Worm (Caenorhabditis elegans) whole organism, young adult: ENCODE results near the gene mthf-1.

Experiments used
- B0035.1 ChIP-seq: sonication (generic microtip); optimal IDR thresholded peaks from 2 replicates; lab custom pipeline; 2016; ENCODE audit warnings: missing genetic modification characterization, mild to moderate bottlenecking, missing compliant biosample characterization, missing genotype, missing genetic modification reagents
- B0261.1 ChIP-seq: sonication (generic microtip); optimal IDR thresholded peaks from 2 replicates; lab custom pipeline; 2016; ENCODE audit warnings: mild to moderate bottlenecking, missing genetic modification characterization, moderate library complexity, missing compliant biosample characterization
- B0336.3 ChIP-seq: fragments of 200-800 bp; sonication (Bioruptor generic); IDR thresholded peaks from 2 replicates; pipeline ENCODE4 v1.3.6; 2022; ENCODE audit warnings: missing genetic modification characterization, missing compliant biosample characterization
- C17E4.6 ChIP-seq: fragments of 200-800 bp; sonication (Bioruptor generic); IDR thresholded peaks from 2 replicates; pipeline ENCODE4 v1.3.6; 2022; ENCODE audit warnings: missing genetic modification reagents, missing genetic modification characterization, missing compliant biosample characterization
- F10E7.11 ChIP-seq: sonication (generic microtip); optimal IDR thresholded peaks from 2 replicates; lab custom pipeline; 2017; ENCODE audit warnings: mild to moderate bottlenecking, missing genetic modification characterization, moderate library complexity, missing compliant biosample characterization
- F33H1.4 ChIP-seq: fragments of 200-800 bp; sonication (Bioruptor generic); IDR thresholded peaks from 2 replicates; pipeline ENCODE4 v1.3.6; 2022; ENCODE audit warnings: missing genetic modification reagents, missing genetic modification characterization, missing compliant biosample characterization
- F37B4.10 ChIP-seq: fragments of 200-800 bp; sonication (Bioruptor generic); IDR thresholded peaks from 2 replicates; pipeline ENCODE4 v1.3.6; 2022; ENCODE audit warnings: missing genetic modification characterization, missing compliant biosample characterization
- F52B5.7 ChIP-seq: sonication (generic microtip); optimal IDR thresholded peaks from 2 replicates; lab custom pipeline; 2016; ENCODE audit warnings: mild to moderate bottlenecking, missing genetic modification characterization, missing compliant biosample characterization
- T07F8.4 ChIP-seq: sonication (generic microtip); optimal IDR thresholded peaks from 2 replicates; lab custom pipeline; 2016; ENCODE audit warnings: mild to moderate bottlenecking, missing genetic modification characterization, moderate library complexity, missing compliant biosample characterization
- Y53F4B.3 ChIP-seq: fragments of 200-800 bp; sonication (Bioruptor generic); IDR thresholded peaks from 2 replicates; pipeline ENCODE4 v1.3.6; 2022; ENCODE audit warnings: missing genetic modification reagents, missing genetic modification characterization, missing compliant biosample characterization
- Y56A3A.18 ChIP-seq: fragments of 200-800 bp; sonication (Bioruptor generic); IDR thresholded peaks from 2 replicates; pipeline ENCODE4 v1.3.6; 2022; ENCODE audit warnings: missing genetic modification reagents, missing genetic modification characterization, missing compliant biosample characterization
- Y95B8A.8 ChIP-seq: fragments of 200-800 bp; sonication (Bioruptor generic); IDR thresholded peaks from 2 replicates; pipeline ENCODE4 v1.3.6; 2022; ENCODE audit warnings: missing genetic modification reagents, missing genetic modification characterization, missing compliant biosample characterization
- atf-7 ChIP-seq: sonication (generic microtip); optimal IDR thresholded peaks from 2 replicates; lab custom pipeline; 2017; ENCODE audit warnings: mild to moderate bottlenecking, missing genetic modification characterization, missing compliant biosample characterization
- attf-5 ChIP-seq: fragments of 200-800 bp; sonication (Bioruptor generic); optimal IDR thresholded peaks from 2 replicates; lab custom pipeline; 2018; ENCODE audit warnings: mild to moderate bottlenecking, missing genetic modification characterization, missing compliant biosample characterization
- attf-6 ChIP-seq: fragments of 200-800 bp; sonication (Bioruptor generic); IDR thresholded peaks from 2 replicates; pipeline ENCODE4 v1.3.6; 2022; ENCODE audit warnings: missing genetic modification reagents, missing genetic modification characterization, missing compliant biosample characterization
- ccch-3 ChIP-seq: fragments of 200-800 bp; sonication (Bioruptor generic); optimal IDR thresholded peaks from 2 replicates; lab custom pipeline; 2018; ENCODE audit warnings: mild to moderate bottlenecking, missing genetic modification characterization, missing compliant biosample characterization
- ceh-100 ChIP-seq: fragments of 200-800 bp; sonication (Bioruptor generic); IDR thresholded peaks from 2 replicates; pipeline ENCODE4 v1.3.6; 2022; ENCODE audit warnings: missing genetic modification reagents, missing genetic modification characterization, missing compliant biosample characterization
- ceh-40 ChIP-seq: fragments of 200-800 bp; sonication (Bioruptor generic); IDR thresholded peaks from 2 replicates; pipeline ENCODE4 v1.3.6; 2022; ENCODE audit warnings: missing genetic modification characterization, missing compliant biosample characterization
- ceh-91 ChIP-seq: fragments of 200-800 bp; sonication (Bioruptor generic); IDR thresholded peaks from 2 replicates; pipeline ENCODE4 v1.3.6; 2022; ENCODE audit warnings: missing genetic modification reagents, missing genetic modification characterization, missing compliant biosample characterization
- dpff-1 ChIP-seq: sonication (generic microtip); optimal IDR thresholded peaks from 2 replicates; lab custom pipeline; 2017; ENCODE audit warnings: mild to moderate bottlenecking, missing genetic modification characterization, missing compliant biosample characterization
- egrh-3 ChIP-seq: fragments of 200-800 bp; sonication (Bioruptor generic); IDR thresholded peaks from 2 replicates; pipeline ENCODE4 v1.3.6; 2022; ENCODE audit warnings: missing genetic modification reagents, missing genetic modification characterization, missing compliant biosample characterization
- him-1 ChIP-seq: sonication (generic microtip); optimal IDR thresholded peaks from 2 replicates; lab custom pipeline; 2016; ENCODE audit warnings: missing genotype, missing genetic modification reagents, missing genetic modification characterization, missing compliant biosample characterization
- hmg-1.2 ChIP-seq: fragments of 200-800 bp; sonication (Bioruptor generic); IDR thresholded peaks from 2 replicates; pipeline ENCODE4 v1.3.6; 2022; ENCODE audit warnings: missing genetic modification reagents, missing genetic modification characterization, missing compliant biosample characterization
- hrde-1 ChIP-seq: sonication (generic microtip); optimal IDR thresholded peaks from 2 replicates; lab custom pipeline; 2016; ENCODE audit warnings: missing genetic modification characterization, mild to moderate bottlenecking, missing compliant biosample characterization, moderate library complexity, missing genotype, missing genetic modification reagents, borderline replicate concordance
- lin-35 ChIP-seq, 3 experiments: fragments of 150-350 bp in 2 of 3; sonication (generic microtip) in 1 of 3; optimal IDR thresholded peaks; 2 replicates each; lab custom pipeline; 2014 to 2018; ENCODE audit warnings: missing biosample characterization in 3 of 3, missing genetic modification characterization in 3 of 3, missing genetic modification reagents in 3 of 3
- lin-54 ChIP-seq: fragments of 200-800 bp; sonication (Bioruptor generic); optimal IDR thresholded peaks from 2 replicates; lab custom pipeline; 2018; ENCODE audit warnings: mild to moderate bottlenecking, missing genetic modification characterization, missing compliant biosample characterization
- lsl-1 ChIP-seq: fragments of 200-800 bp; sonication (Bioruptor generic); optimal IDR thresholded peaks from 2 replicates; lab custom pipeline; 2018; ENCODE audit warnings: mild to moderate bottlenecking, missing genetic modification characterization, moderate library complexity, missing compliant biosample characterization
- madf-3 ChIP-seq: fragments of 200-800 bp; sonication (Bioruptor generic); IDR thresholded peaks from 2 replicates; pipeline ENCODE4 v1.3.6; 2022; ENCODE audit warnings: missing genetic modification reagents, missing genetic modification characterization, missing compliant biosample characterization
- madf-6 ChIP-seq: fragments of 200-800 bp; sonication (Bioruptor generic); IDR thresholded peaks from 2 replicates; pipeline ENCODE4 v1.3.6; 2022; ENCODE audit warnings: missing genetic modification reagents, missing genetic modification characterization, missing compliant biosample characterization
- madf-8 ChIP-seq: fragments of 200-800 bp; sonication (Bioruptor generic); conservative IDR thresholded peaks from 2 replicates; pipeline ENCODE4 v1.3.6; 2022; ENCODE audit warnings: missing genetic modification reagents, missing genetic modification characterization, missing compliant biosample characterization
- mes-4 ChIP-seq: sonication (generic microtip); optimal IDR thresholded peaks from 2 replicates; lab custom pipeline; 2016; ENCODE audit warnings: missing genotype, missing genetic modification characterization, missing compliant biosample characterization
- nhr-179 ChIP-seq: sonication (generic microtip); optimal IDR thresholded peaks from 2 replicates; lab custom pipeline; 2016; ENCODE audit warnings: mild to moderate bottlenecking, missing genetic modification characterization, missing compliant biosample characterization
- nhr-80 ChIP-seq: sonication (generic microtip); optimal IDR thresholded peaks from 2 replicates; lab custom pipeline; 2016; ENCODE audit warnings: missing genetic modification characterization, missing compliant biosample characterization
- nhr-90 ChIP-seq: sonication (generic microtip); optimal IDR thresholded peaks from 2 replicates; lab custom pipeline; 2016; ENCODE audit warnings: missing genotype, mild to moderate bottlenecking, missing genetic modification characterization, missing compliant biosample characterization
- pbrm-1 ChIP-seq: fragments of 200-800 bp; sonication (Bioruptor generic); IDR thresholded peaks from 2 replicates; pipeline ENCODE4 v1.3.6; 2022; ENCODE audit warnings: missing genetic modification reagents, missing genetic modification characterization, missing compliant biosample characterization
- rcor-1 ChIP-seq: fragments of 200-800 bp; sonication (Bioruptor generic); IDR thresholded peaks from 2 replicates; pipeline ENCODE4 v1.3.6; 2022; ENCODE audit warnings: missing genetic modification reagents, missing genetic modification characterization, missing compliant biosample characterization
- repo-1 ChIP-seq: sonication (generic microtip); optimal IDR thresholded peaks from 2 replicates; lab custom pipeline; 2017; ENCODE audit warnings: mild to moderate bottlenecking, missing genetic modification characterization, missing compliant biosample characterization
- sea-2 ChIP-seq: fragments of 200-800 bp; sonication (Bioruptor generic); IDR thresholded peaks from 2 replicates; pipeline ENCODE4 v1.3.6; 2022; ENCODE audit warnings: missing genetic modification characterization, missing compliant biosample characterization
- snpc-1.1 ChIP-seq: sonication (generic microtip); optimal IDR thresholded peaks from 2 replicates; lab custom pipeline; 2017; ENCODE audit warnings: missing genetic modification characterization, mild to moderate bottlenecking, missing compliant biosample characterization, antibody characterized with exemption, moderate library complexity, missing genotype, missing genetic modification reagents; ENCODE audit not compliant: insufficient read depth
- snpc-3.4 ChIP-seq: sonication (generic microtip); optimal IDR thresholded peaks from 2 replicates; lab custom pipeline; 2017; ENCODE audit warnings: missing genetic modification characterization, mild to moderate bottlenecking, missing compliant biosample characterization, antibody characterized with exemption, moderate library complexity, missing genotype, missing genetic modification reagents
- snpc-4 ChIP-seq, 5 experiments: fragments of 150-350 bp in 1 of 5; sonication (generic microtip) in 4 of 5; optimal IDR thresholded peaks; 2 replicates each; lab custom pipeline; 2014 to 2018; ENCODE audit warnings: missing genetic modification characterization in 5 of 5, missing biosample characterization in 3 of 5, antibody characterized with exemption in 2 of 5, mild to moderate bottlenecking in 2 of 5, missing compliant biosample characterization in 2 of 5, missing genotype in 2 of 5, moderate library complexity in 2 of 5, missing genetic modification reagents in 1 of 5
- tlf-1 ChIP-seq: fragments of 200-800 bp; sonication (Bioruptor generic); optimal IDR thresholded peaks from 2 replicates; lab custom pipeline; 2018; ENCODE audit warnings: mild to moderate bottlenecking, missing genetic modification characterization, missing compliant biosample characterization
- zfh-2 ChIP-seq: fragments of 200-800 bp; sonication (Bioruptor generic); conservative IDR thresholded peaks from 2 replicates; pipeline ENCODE4 v1.3.6; 2022; ENCODE audit warnings: missing genetic modification reagents, missing genetic modification characterization, missing compliant biosample characterization
- ztf-18 ChIP-seq: sonication (generic microtip); optimal IDR thresholded peaks from 2 replicates; lab custom pipeline; 2016; ENCODE audit warnings: missing genotype, mild to moderate bottlenecking, missing genetic modification characterization, missing compliant biosample characterization

The mthf-1 gene

ce11 chrII:7758397-7759135 is 19.1 kb downstream of the mthf-1 start, which contains the start of gene B0228.7 (continued):
- peak; percentile 94 for TF ChIP-seq lsl-1
- peak; percentile 96 for TF ChIP-seq madf-8 (GFP tag; lab: Robert Waterston, UW)
- TF ChIP-seq sea-2 = no peak
- TF ChIP-seq ceh-91 = peak; percentile 63
- no peak for TF ChIP-seq madf-3 (GFP tag; lab: Robert Waterston, UW)
- TF ChIP-seq mes-4 (tag; lab: Kevin White, UChicago) = no peak
- TF ChIP-seq attf-6 (GFP tag; lab: Robert Waterston, UW) = no peak
- no peak for TF ChIP-seq lin-54 (GFP tag; lab: Kevin White, UChicago)
- no peak for TF ChIP-seq ccch-3 (GFP tag; lab: Kevin White, UChicago)
- TF ChIP-seq lin-35 (GFP tag; optimal IDR thresholded peaks at IDR 0.05; lab: Kevin White, UChicago) = no peak

ce11 chrII:7756810-7757209 is 20.8 kb downstream of the mthf-1 start:
- TF ChIP-seq nhr-179 (tag; lab: Kevin White, UChicago) (no peak), F10E7.11 (tag; lab: Kevin White, UChicago) (no peak), snpc-4 (GFP tag; optimal IDR thresholded peaks at IDR 0.05; lab: Kevin White, UChicago) (peak; percentile 53), snpc-4 (tag; optimal IDR thresholded peaks at IDR 0.05; lab: Kevin White, UChicago) (peak in 2 of 4 experiments; percentile 13 to 63), egrh-3 (GFP tag; lab: Robert Waterston, UW) (no peak), pbrm-1 (GFP tag; lab: Robert Waterston, UW) (peak; percentile 72), Y53F4B.3 (GFP tag; lab: Robert Waterston, UW) (0 out of 2 replicates have a peak, but pooled peaks have one; percentile 16), repo-1 (tag; lab: Kevin White, UChicago) (peak; percentile 81), attf-5 (GFP tag; lab: Kevin White, UChicago) (peak; percentile 61), attf-6 (GFP tag; lab: Robert Waterston, UW) (no peak), zfh-2 (no peak), rcor-1 (GFP tag; lab: Robert Waterston, UW) (peak; percentile 32; the same call in 1 of the 2 replicates), atf-7 (tag; lab: Kevin White, UChicago) (peak; percentile 68), F33H1.4 (GFP tag; lab: Robert Waterston, UW) (peak; percentile 47), him-1 (tag; lab: Kevin White, UChicago) (peak; percentile 79), B0035.1 (tag; lab: Kevin White, UChicago) (no peak), snpc-3.4 (tag; lab: Kevin White, UChicago) (peak; percentile 17), hmg-1.2 (GFP tag; lab: Robert Waterston, UW) (peak; percentile 65), lin-35 (GFP tag; optimal IDR thresholded peaks at IDR 0.05; lab: Kevin White, UChicago) (peak in 1 of 3 experiments; percentile 10), madf-6 (GFP tag; lab: Robert Waterston, UW) (peak; percentile 70), lin-54 (GFP tag; lab: Kevin White, UChicago) (peak; percentile 55), F52B5.7 (no peak), snpc-1.1 (no peak), ceh-100 (peak; percentile 62), ceh-40 (GFP tag; lab: Robert Waterston, UW) (0 out of 2 replicates have a peak, but pooled peaks have one; percentile 28), Y56A3A.18 (GFP tag; lab: Robert Waterston, UW) (0 out of 2 replicates have a peak, but pooled peaks have one; percentile 31), C17E4.6 (GFP tag; lab: Robert Waterston, UW) (0 out of 2 replicates have a peak, but pooled peaks have one; percentile 48), F37B4.10 (GFP tag; lab: Robert Waterston, UW) (0 out of 2 replicates have a peak, but pooled peaks have one; percentile 71), T07F8.4 (tag; lab: Kevin White, UChicago) (no peak), nhr-90 (tag; lab: Kevin White, UChicago) (peak; percentile 68), dpff-1 (tag; lab: Kevin White, UChicago) (no peak), tlf-1 (GFP tag; lab: Kevin White, UChicago) (peak; percentile 39), hrde-1 (no peak), B0336.3 (peak; percentile 23; the same call in 1 of the 2 replicates), nhr-80 (peak; percentile 63), B0261.1 (tag; lab: Kevin White, UChicago) (peak; percentile 88), ztf-18 (peak; percentile 59), Y95B8A.8 (0 out of 2 replicates have a peak, but pooled peaks have one; percentile 10)
